Fruit fly (Drosophila melanogaster) Kc167 (cell line): ENCODE measurements around the gene Acsx1R.

Experiments
- Myc ChIP-seq: fragments of >200 bp; optimal IDR thresholded peaks from 2 replicates; lab custom pipeline; 2017; ENCODE audit warnings: missing external identifiers
- psq ChIP-seq: fragments of >200 bp; optimal IDR thresholded peaks from 2 replicates; lab custom pipeline; 2017; ENCODE audit warnings: missing external identifiers

DNA sequence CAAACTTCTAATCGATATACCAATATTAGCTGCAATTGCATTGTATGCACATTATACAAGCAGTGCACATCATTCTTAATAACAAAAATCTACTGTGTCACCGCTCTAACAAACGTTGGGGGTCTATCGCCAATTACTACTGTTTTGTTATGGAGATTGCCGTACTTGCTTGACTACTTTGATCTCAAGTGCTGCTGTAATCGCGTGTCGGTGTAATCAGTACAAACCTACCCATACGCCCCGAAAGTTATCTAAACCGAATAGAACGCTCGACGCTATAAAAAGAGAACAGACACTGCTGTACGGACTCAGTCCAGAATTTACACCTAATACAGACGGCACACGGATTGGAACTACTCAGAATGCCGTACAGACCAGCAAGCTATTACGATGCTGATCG, 3.9 kb upstream of the Acsx1R start, which contains the start of gene Acsx3:
- TF ChIP-seq Myc (lab: Kevin White, UChicago) = no peak
- no peak for TF ChIP-seq psq (lab: Kevin White, UChicago)
